Fruit fly (Drosophila melanogaster) whole organism, prepupa: ENCODE results near the gene Rala.

ENCODE experiments used
- CG16779 ChIP-seq: fragments of 200-800 bp; sonication (Bioruptor generic); optimal IDR thresholded peaks from 3 replicates; lab custom pipeline; 2017; ENCODE audit warnings: missing biosample characterization, mild to moderate bottlenecking, missing genetic modification characterization
- CG32006 ChIP-seq: fragments of 200-800 bp; sonication (Bioruptor generic); optimal IDR thresholded peaks from 3 replicates; lab custom pipeline; 2017; ENCODE audit warnings: missing biosample characterization, mild to moderate bottlenecking, missing genetic modification characterization
- CG6163 ChIP-seq: fragments of 200-800 bp; sonication (Bioruptor generic); IDR thresholded peaks from 3 replicates; pipeline ENCODE4 v1.3.6; 2022; ENCODE audit warnings: missing biosample characterization, missing genetic modification characterization
- CG8119 ChIP-seq: fragments of 200-800 bp; sonication (Bioruptor generic); IDR thresholded peaks from 3 replicates; pipeline ENCODE4 v1.3.6; 2022; ENCODE audit warnings: missing biosample characterization, missing genetic modification characterization
- fd85E ChIP-seq: fragments of 200-800 bp; sonication (Bioruptor generic); optimal IDR thresholded peaks from 3 replicates; lab custom pipeline; 2016; ENCODE audit warnings: missing biosample characterization, missing genetic modification characterization
- topi ChIP-seq: fragments of 200-800 bp; sonication (Bioruptor generic); optimal IDR thresholded peaks from 3 replicates; lab custom pipeline; 2016; ENCODE audit warnings: missing biosample characterization, missing genetic modification characterization

DNA sequence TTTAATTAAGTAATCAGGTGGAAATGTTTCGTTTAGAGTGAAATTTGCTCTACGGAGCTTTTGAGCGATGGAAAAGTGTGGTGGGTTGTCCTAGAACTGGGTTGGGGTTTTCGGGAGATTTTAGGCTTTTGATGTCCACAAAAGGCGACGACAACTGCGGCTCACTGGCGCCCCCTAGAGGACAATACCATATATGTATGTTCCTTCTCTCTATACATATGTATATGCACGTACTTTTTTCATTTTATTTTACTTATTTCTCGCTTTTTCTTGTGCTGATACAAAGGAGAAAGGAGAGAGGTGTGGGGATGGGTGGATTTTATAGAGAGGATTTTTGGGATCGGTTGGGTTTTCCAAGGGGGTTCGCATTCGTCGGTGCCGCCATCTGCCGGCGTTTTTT, 6.5 kb upstream of the Rala start:
- TF ChIP-seq CG8119 (GFP tag; lab: Robert Waterston, UW) (no peak), topi (no peak), CG6163 (GFP tag; lab: Robert Waterston, UW) (no peak), CG16779 (tag; lab: Kevin White, UChicago) (no peak), fd85E (GFP tag; lab: Kevin White, UChicago) (no peak), CG32006 (GFP tag; lab: Kevin White, UChicago) (no peak)
